Fruit fly (Drosophila melanogaster) whole organism, embryonic: ENCODE data around the gene spidey.

Experiments used
- Asciz ChIP-seq: fragments of 200-800 bp; sonication (Bioruptor generic); optimal IDR thresholded peaks from 2 replicates; lab custom pipeline; 2017; ENCODE audit warnings: missing biosample characterization, mild to moderate bottlenecking, missing genetic modification characterization, missing genetic modification reagents
- Bdp1 ChIP-seq: fragments of 200-800 bp; sonication (Bioruptor generic); optimal IDR thresholded peaks from 3 replicates; lab custom pipeline; 2016; ENCODE audit warnings: missing biosample characterization, missing genetic modification characterization
- CG10543 ChIP-seq: fragments of 200-800 bp; sonication (Bioruptor generic); optimal IDR thresholded peaks from 3 replicates; lab custom pipeline; 2017; ENCODE audit warnings: missing biosample characterization, mild to moderate bottlenecking, missing genetic modification characterization, moderate library complexity
- CG10565 ChIP-seq: fragments of 200-800 bp; sonication (Bioruptor generic); optimal IDR thresholded peaks from 3 replicates; lab custom pipeline; 2016; ENCODE audit warnings: missing biosample characterization, mild to moderate bottlenecking, missing genetic modification characterization
- CG11456 ChIP-seq: fragments of 200-800 bp; sonication (Bioruptor generic); IDR thresholded peaks from 3 replicates; pipeline ENCODE4 v1.3.6; 2022; ENCODE audit warnings: missing biosample characterization, missing genetic modification characterization
- CG13123 ChIP-seq: fragments of 200-800 bp; sonication (Bioruptor generic); optimal IDR thresholded peaks from 2 replicates; lab custom pipeline; 2016; ENCODE audit warnings: missing biosample characterization, missing genetic modification characterization
- CG13424 ChIP-seq: fragments of 200-800 bp; sonication (Bioruptor generic); optimal IDR thresholded peaks from 2 replicates; lab custom pipeline; 2019; ENCODE audit warnings: missing biosample characterization, mild to moderate bottlenecking, missing genetic modification characterization, moderate library complexity
- CG13775 ChIP-seq: fragments of 200-800 bp; sonication (Bioruptor generic); optimal IDR thresholded peaks from 3 replicates; lab custom pipeline; 2017; ENCODE audit warnings: missing biosample characterization, mild to moderate bottlenecking, missing genetic modification characterization
- CG14014 ChIP-seq: fragments of 200-800 bp; sonication (Bioruptor generic); IDR thresholded peaks from 2 replicates; pipeline ENCODE4 v1.3.6; 2022; ENCODE audit warnings: missing biosample characterization, missing genetic modification characterization
- CG1603 ChIP-seq: fragments of 200-800 bp; sonication (Bioruptor generic); optimal IDR thresholded peaks from 2 replicates; lab custom pipeline; 2019; ENCODE audit warnings: missing biosample characterization, mild to moderate bottlenecking, missing genetic modification characterization, moderate library complexity
- CG17361 ChIP-seq: fragments of 200-800 bp; sonication (Bioruptor generic); IDR thresholded peaks from 3 replicates; pipeline ENCODE4 v1.3.6; 2022; ENCODE audit warnings: missing biosample characterization, missing genetic modification characterization
- CG17829 ChIP-seq: fragments of 200-800 bp; optimal IDR thresholded peaks from 2 replicates; lab custom pipeline; 2019; ENCODE audit warnings: missing biosample characterization, mild to moderate bottlenecking, missing genetic modification characterization, moderate library complexity
- CG18262 ChIP-seq: fragments of 200-800 bp; optimal IDR thresholded peaks from 3 replicates; lab custom pipeline; 2019; ENCODE audit warnings: missing biosample characterization, mild to moderate bottlenecking, missing genetic modification characterization, moderate library complexity
- CG2199 ChIP-seq: fragments of 200-800 bp; sonication (Bioruptor generic); IDR thresholded peaks from 3 replicates; pipeline ENCODE4 v1.3.6; 2022; ENCODE audit warnings: missing biosample characterization, missing genetic modification characterization
- CG3065 ChIP-seq: fragments of 200-800 bp; sonication (Bioruptor generic); optimal IDR thresholded peaks from 2 replicates; lab custom pipeline; 2016; ENCODE audit warnings: missing biosample characterization, missing genetic modification characterization
- CG31365 ChIP-seq: fragments of 200-800 bp; sonication (Bioruptor generic); optimal IDR thresholded peaks from 2 replicates; lab custom pipeline; 2018; ENCODE audit warnings: missing biosample characterization, mild to moderate bottlenecking, missing genetic modification characterization
- CG33213 ChIP-seq: fragments of 200-800 bp; sonication (Bioruptor generic); optimal IDR thresholded peaks from 3 replicates; lab custom pipeline; 2016; ENCODE audit warnings: missing biosample characterization, missing genetic modification characterization
- CG33557 ChIP-seq: fragments of 200-800 bp; sonication (Bioruptor generic); optimal IDR thresholded peaks from 2 replicates; lab custom pipeline; 2019; ENCODE audit warnings: missing biosample characterization, mild to moderate bottlenecking, missing genetic modification characterization, moderate library complexity
- CG3726 ChIP-seq: fragments of 200-800 bp; sonication (Bioruptor generic); IDR thresholded peaks from 3 replicates; pipeline ENCODE4, ENCODE4 v1.3.6; 2022; ENCODE audit warnings: missing biosample characterization, missing genetic modification characterization
- CG42726 ChIP-seq: fragments of 200-800 bp; sonication (Bioruptor generic); IDR thresholded peaks from 2 replicates; pipeline ENCODE4 v1.3.6; 2022; ENCODE audit warnings: missing biosample characterization, missing genetic modification characterization; ENCODE audit not compliant: partially characterized antibody
- CG6654 ChIP-seq: fragments of 200-800 bp; sonication (Bioruptor generic); optimal IDR thresholded peaks from 2 replicates; lab custom pipeline; 2017; ENCODE audit warnings: missing biosample characterization, mild to moderate bottlenecking, missing genetic modification characterization
- CG8388 ChIP-seq: fragments of 200-800 bp; sonication (Bioruptor generic); optimal IDR thresholded peaks from 2 replicates; lab custom pipeline; 2019; ENCODE audit warnings: missing biosample characterization, mild to moderate bottlenecking, missing genetic modification characterization, moderate library complexity
- E2f1 ChIP-seq: fragments of 200-800 bp; sonication (Bioruptor generic); IDR thresholded peaks from 2 replicates; pipeline ENCODE4 v1.3.6; 2022; ENCODE audit warnings: missing biosample characterization, missing genetic modification characterization
- E2f2 ChIP-seq: fragments of 200-800 bp; sonication (Bioruptor generic); IDR thresholded peaks from 2 replicates; pipeline ENCODE4 v1.3.6; 2022; ENCODE audit warnings: missing biosample characterization, missing genetic modification characterization
- Fer3 ChIP-seq: fragments of 200-800 bp; sonication (Bioruptor generic); optimal IDR thresholded peaks from 2 replicates; lab custom pipeline; 2018; ENCODE audit warnings: missing biosample characterization, mild to moderate bottlenecking, missing genetic modification characterization, moderate library complexity
- Hr39 ChIP-seq: fragments of >200 bp; optimal IDR thresholded peaks from 2 replicates; lab custom pipeline; 2017
- Scr ChIP-seq: fragments of 200-800 bp; sonication (Bioruptor generic); IDR thresholded peaks from 2 replicates; pipeline ENCODE4 v1.3.6; 2022; ENCODE audit warnings: missing biosample characterization, missing genetic modification characterization; ENCODE audit not compliant: partially characterized antibody
- Sin3A ChIP-seq: fragments of >200 bp; optimal IDR thresholded peaks from 2 replicates; lab custom pipeline; 2018
- Tbp ChIP-seq: fragments of >200 bp; optimal IDR thresholded peaks from 2 replicates; lab custom pipeline; 2018; ENCODE audit warnings: missing biosample characterization, missing genetic modification characterization
- ase ChIP-seq: fragments of 200-800 bp; sonication (Bioruptor generic); IDR thresholded peaks from 3 replicates; pipeline ENCODE4 v1.3.6; 2022; ENCODE audit warnings: missing biosample characterization, missing genetic modification characterization
- bcd ChIP-seq: fragments of 200-800 bp; sonication (Bioruptor generic); optimal IDR thresholded peaks from 2 replicates; lab custom pipeline; 2017; ENCODE audit warnings: missing biosample characterization, mild to moderate bottlenecking, missing genetic modification characterization
- btn ChIP-seq: fragments of 200-800 bp; sonication (Bioruptor generic); optimal IDR thresholded peaks from 2 replicates; lab custom pipeline; 2016; ENCODE audit warnings: missing biosample characterization, missing genetic modification characterization
- crol ChIP-seq: fragments of 200-800 bp; sonication (Bioruptor generic); IDR thresholded peaks from 2 replicates; pipeline ENCODE4 v1.3.6; 2022; ENCODE audit warnings: missing biosample characterization, missing genetic modification characterization
- emc ChIP-seq: fragments of 200-800 bp; sonication (Bioruptor generic); optimal IDR thresholded peaks from 2 replicates; lab custom pipeline; 2016; ENCODE audit warnings: missing biosample characterization, missing genetic modification characterization
- eyg ChIP-seq: fragments of 200-800 bp; sonication (Bioruptor generic); optimal IDR thresholded peaks from 3 replicates; lab custom pipeline; 2016; ENCODE audit warnings: missing biosample characterization, missing genetic modification characterization
- fru ChIP-seq: fragments of >200 bp; optimal IDR thresholded peaks from 2 replicates; lab custom pipeline; 2017
- gsb-n ChIP-seq: fragments of 200-800 bp; sonication (Bioruptor generic); optimal IDR thresholded peaks from 3 replicates; lab custom pipeline; 2018; ENCODE audit warnings: missing biosample characterization, mild to moderate bottlenecking, missing genetic modification characterization
- hkb ChIP-seq, 2 experiments: fragments of 200-800 bp in 1 of 2; fragments of >200 bp in 1 of 2; sonication (Bioruptor generic) in 1 of 2; IDR thresholded peaks in 1 of 2; optimal IDR thresholded peaks in 1 of 2; 2 replicates each; pipeline versions ENCODE4 v1.3.6 to Lab custom; 2017 to 2022; ENCODE audit warnings: missing biosample characterization in 1 of 2, missing genetic modification characterization in 1 of 2
- kah ChIP-seq: fragments of 200-800 bp; sonication (Bioruptor generic); optimal IDR thresholded peaks from 2 replicates; lab custom pipeline; 2018; ENCODE audit warnings: missing biosample characterization, mild to moderate bottlenecking, missing genetic modification characterization
- klu ChIP-seq: fragments of 200-800 bp; sonication (Bioruptor generic); IDR thresholded peaks from 2 replicates; pipeline ENCODE4 v1.3.6; 2022; ENCODE audit warnings: missing biosample characterization, missing genetic modification characterization
- lab ChIP-seq: fragments of 200-800 bp; sonication (Bioruptor generic); optimal IDR thresholded peaks from 3 replicates; lab custom pipeline; 2017; ENCODE audit warnings: missing biosample characterization, missing genetic modification characterization, mild to moderate bottlenecking, moderate library complexity, missing genetic modification reagents
- luna ChIP-seq: fragments of 200-800 bp; sonication (Bioruptor generic); optimal IDR thresholded peaks from 2 replicates; lab custom pipeline; 2016; ENCODE audit warnings: missing biosample characterization, missing genetic modification characterization
- otp ChIP-seq: fragments of 200-800 bp; sonication (Bioruptor generic); IDR thresholded peaks from 3 replicates; pipeline ENCODE4, ENCODE4 v1.3.6; 2022; ENCODE audit warnings: missing biosample characterization, missing genetic modification characterization
- p53 ChIP-seq: fragments of 200-800 bp; sonication (Bioruptor generic); optimal IDR thresholded peaks from 2 replicates; lab custom pipeline; 2016; ENCODE audit warnings: missing biosample characterization, missing genetic modification characterization
- pnt ChIP-seq: fragments of 200-800 bp; sonication (Bioruptor generic); optimal IDR thresholded peaks from 3 replicates; lab custom pipeline; 2016; ENCODE audit warnings: missing biosample characterization, missing genetic modification characterization
- stwl ChIP-seq: fragments of 200-800 bp; sonication (Bioruptor generic); optimal IDR thresholded peaks from 3 replicates; lab custom pipeline; 2018; ENCODE audit warnings: missing biosample characterization, mild to moderate bottlenecking, missing genetic modification characterization, moderate library complexity
- vfl ChIP-seq: fragments of 200-800 bp; sonication (Bioruptor generic); optimal IDR thresholded peaks from 2 replicates; lab custom pipeline; 2016; ENCODE audit warnings: missing biosample characterization, missing genetic modification characterization
- zen2 ChIP-seq: fragments of 200-800 bp; sonication (Bioruptor generic); IDR thresholded peaks from 3 replicates; pipeline ENCODE4 v1.3.6; 2022; ENCODE audit warnings: missing biosample characterization, missing genetic modification characterization; ENCODE audit not compliant: partially characterized antibody
- zfh1 ChIP-seq: fragments of 200-800 bp; sonication (Bioruptor generic); IDR thresholded peaks from 3 replicates; pipeline ENCODE4 v1.3.6; 2022; ENCODE audit warnings: missing biosample characterization, missing genetic modification characterization

spidey gene

DNA sequence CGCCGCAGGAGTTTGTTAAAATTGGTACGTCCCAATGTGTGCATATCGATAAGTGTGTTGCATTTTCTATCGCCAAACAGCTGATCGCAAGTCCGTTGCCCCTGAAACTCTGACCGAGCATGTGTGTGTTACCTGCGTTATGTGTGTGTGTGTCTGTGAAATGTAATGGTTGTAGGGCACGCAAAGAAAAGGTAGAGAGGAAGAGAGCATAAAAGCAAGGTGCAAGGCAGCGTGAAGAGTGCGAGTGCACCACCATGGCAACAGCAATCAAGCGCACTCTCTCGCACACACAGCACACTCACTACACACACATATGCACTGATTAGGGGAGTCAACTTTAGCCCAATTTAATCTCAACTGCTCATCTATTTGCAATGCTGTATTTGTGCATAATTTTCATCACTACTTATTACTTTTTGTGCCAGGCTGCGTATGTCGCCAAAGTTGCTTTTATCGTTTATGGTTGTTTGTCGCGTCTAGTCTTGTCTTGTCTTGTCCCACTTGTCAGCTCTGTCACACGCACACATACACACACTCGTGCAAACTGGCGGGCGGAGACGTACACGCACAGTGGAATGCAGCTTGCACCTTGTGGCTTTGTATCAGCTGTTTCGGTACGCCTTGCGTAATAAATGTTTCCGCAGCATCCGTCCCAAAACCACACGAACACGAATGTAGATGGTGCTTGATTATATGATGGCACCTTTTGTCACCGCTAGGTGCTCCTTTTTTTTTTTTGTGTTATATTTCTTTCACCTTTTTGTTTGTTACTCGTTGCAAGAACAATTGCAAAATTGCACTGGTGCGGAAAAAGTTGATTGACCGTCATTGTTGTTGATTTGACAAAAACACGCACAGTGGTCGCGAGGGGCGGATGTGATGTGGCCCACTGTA lies 29.1 kb downstream of the spidey start (continued):
- TF ChIP-seq CG2199 (GFP tag; lab: Robert Waterston, UW): no peak
- peak; percentile 74 for TF ChIP-seq crol (GFP tag; lab: Robert Waterston, UW)
- no peak for TF ChIP-seq zen2
- TF ChIP-seq Bdp1 (GFP tag; lab: Kevin White, UChicago): peak; percentile 61
- no peak for TF ChIP-seq Tbp (GFP tag; lab: Kevin White, UChicago)
- TF ChIP-seq CG13775 (GFP tag; lab: Kevin White, UChicago): peak; percentile 77
- peak; percentile 92 for TF ChIP-seq CG18262
- peak; percentile 65 for TF ChIP-seq kah (GFP tag; lab: Kevin White, UChicago)
- peak; percentile 61; the same call in 1 of the 2 replicates for TF ChIP-seq klu (GFP tag; lab: Robert Waterston, UW)
- TF ChIP-seq btn (GFP tag; lab: Kevin White, UChicago): peak; percentile 59
- peak; percentile 2 for TF ChIP-seq CG31365 (tag; lab: Kevin White, UChicago)
- TF ChIP-seq vfl (GFP tag; lab: Kevin White, UChicago): peak; percentile 44
- TF ChIP-seq luna (GFP tag; lab: Kevin White, UChicago): no peak
- TF ChIP-seq CG14014: peak; percentile 52; the same call in 1 of the 2 replicates
- TF ChIP-seq CG8388 (GFP tag; lab: Kevin White, UChicago): peak; percentile 82
- TF ChIP-seq zfh1 (GFP tag; lab: Robert Waterston, UW): peak; percentile 71
- peak; percentile 71 for TF ChIP-seq eyg (GFP tag; lab: Kevin White, UChicago)
- TF ChIP-seq bcd (GFP tag; lab: Kevin White, UChicago): peak; percentile 87
- no peak for TF ChIP-seq Scr (GFP tag; lab: Robert Waterston, UW)
- TF ChIP-seq otp (GFP tag; lab: Robert Waterston, UW): peak; percentile 68; the same call in 2 of the 3 replicates
- TF ChIP-seq E2f2 (GFP tag; lab: Robert Waterston, UW): no peak; the same call in 1 of the 2 replicates
- peak; percentile 84 for TF ChIP-seq CG33557 (GFP tag; lab: Kevin White, UChicago)
- peak; percentile 86 for TF ChIP-seq pnt (GFP tag; lab: Kevin White, UChicago)
- no peak for TF ChIP-seq Sin3A (lab: Kevin White, UChicago)
- peak; percentile 83 for TF ChIP-seq CG17829 (tag; lab: Kevin White, UChicago)
- peak; percentile 70; the same call in 1 of the 3 replicates for TF ChIP-seq CG3726
- TF ChIP-seq Asciz (GFP tag; lab: Kevin White, UChicago): peak; percentile 68
- peak; percentile 42 for TF ChIP-seq emc (GFP tag; lab: Kevin White, UChicago)
- peak; percentile 95 for TF ChIP-seq CG17361 (GFP tag; lab: Robert Waterston, UW)
- TF ChIP-seq CG13123 (GFP tag; lab: Kevin White, UChicago): peak; percentile 23
- TF ChIP-seq E2f1 (GFP tag; lab: Robert Waterston, UW): peak; percentile 58
- peak; percentile 79 for TF ChIP-seq gsb-n (tag; lab: Kevin White, UChicago)
- peak; percentile 36 for TF ChIP-seq Fer3
- peak; percentile 35 for TF ChIP-seq CG10565
- peak; percentile 90 for TF ChIP-seq p53
- TF ChIP-seq lab (GFP tag; lab: Kevin White, UChicago): peak; percentile 65
- no peak for TF ChIP-seq hkb (optimal IDR thresholded peaks at IDR 0.05; lab: Kevin White, UChicago)
- peak; percentile 61; the same call in 1 of the 2 replicates for TF ChIP-seq hkb (GFP tag; IDR thresholded peaks at IDR 0.05; lab: Robert Waterston, UW)
- no peak for TF ChIP-seq stwl
- peak; percentile 70 for TF ChIP-seq CG10543 (GFP tag; lab: Kevin White, UChicago)
- TF ChIP-seq ase (GFP tag; lab: Robert Waterston, UW): peak; percentile 51; the same call in 1 of the 3 replicates
- TF ChIP-seq CG42726: no peak
- peak; percentile 18 for TF ChIP-seq CG1603 (tag; lab: Kevin White, UChicago)
- TF ChIP-seq CG33213 (GFP tag; lab: Kevin White, UChicago): peak; percentile 58
- TF ChIP-seq CG6654: peak; percentile 67
- no peak for TF ChIP-seq Hr39 (lab: Kevin White, UChicago)
- peak; percentile 53 for TF ChIP-seq CG3065
- TF ChIP-seq fru (lab: Kevin White, UChicago): no peak
- TF ChIP-seq CG13424: peak; percentile 87
- TF ChIP-seq CG11456 (GFP tag; lab: Robert Waterston, UW): peak; percentile 33; the same call in 1 of the 3 replicates
